Worm (Caenorhabditis elegans): ENCODE data around the gene ZK892.6.

The ZK892.6 gene

DNA sequence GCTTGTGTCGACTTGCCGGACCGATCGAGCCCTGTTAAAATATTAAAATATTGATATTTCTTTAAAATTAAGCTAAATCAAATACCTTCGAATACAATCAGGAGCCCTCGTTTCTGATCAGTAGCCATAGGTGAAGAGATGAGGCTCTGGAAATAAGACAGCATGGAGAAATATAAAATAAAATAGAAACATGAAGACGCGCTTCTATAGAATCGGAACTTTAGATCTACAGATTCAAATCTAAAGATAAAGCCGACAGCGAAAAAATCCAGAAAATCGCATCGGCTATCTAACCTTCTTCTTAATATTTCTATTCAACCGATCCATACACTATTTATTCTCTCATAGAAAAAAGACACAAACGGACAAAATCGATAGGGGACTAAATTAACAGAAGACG, 13.0 kb downstream of the ZK892.6 start, which contains the start of gene dtmk-1:
Gene dtmk-1 (minus strand): TSS at position 146 of the 400 bp plus-strand sequence.
- TF ChIP-seq klf-2 (GFP tag; conservative IDR thresholded peaks at IDR 0.05) = no peak
- TF ChIP-seq tab-1 (GFP tag; IDR thresholded peaks at IDR 0.05) = no peak
- no peak for TF ChIP-seq flt-1 (GFP tag; IDR thresholded peaks at IDR 0.05)
- no peak for TF ChIP-seq ref-1 (GFP tag; conservative IDR thresholded peaks at IDR 0.05)
- no peak for TF ChIP-seq cog-1 (tag; optimal IDR thresholded peaks at IDR 0.05)
- no peak for TF ChIP-seq ztf-23 (GFP tag; IDR thresholded peaks at IDR 0.05)
- TF ChIP-seq med-1 (GFP tag; optimal IDR thresholded peaks at IDR 0.05; ENCODE audit: insufficient read depth) = no peak
- no peak for TF ChIP-seq T22C8.4 (GFP tag; IDR thresholded peaks at IDR 0.05)
- no peak for TF ChIP-seq ztf-29 (GFP tag; IDR thresholded peaks at IDR 0.05)

DNA sequence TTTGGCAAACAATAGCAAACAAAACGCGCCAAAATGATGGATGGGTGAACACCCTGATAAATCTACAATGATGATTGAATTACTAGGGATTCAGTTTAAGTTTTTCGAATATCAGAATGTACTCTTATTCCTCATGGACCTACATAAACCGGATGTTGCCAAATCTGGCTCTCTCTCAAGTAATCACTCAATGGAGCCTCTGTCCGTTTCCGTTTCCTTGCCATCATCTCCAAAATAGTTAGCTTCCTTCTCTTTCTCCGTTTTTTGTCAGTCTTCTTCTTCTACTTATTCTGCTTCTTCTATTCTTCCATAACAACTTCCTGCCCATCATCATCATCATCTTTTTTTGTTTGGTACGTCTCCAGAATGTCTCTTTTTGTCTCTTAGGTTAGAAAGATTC, 14.6 kb downstream of the ZK892.6 start:
- TF ChIP-seq med-1 (GFP tag; optimal IDR thresholded peaks at IDR 0.05; ENCODE audit: insufficient read depth) (no peak), cog-1 (tag; optimal IDR thresholded peaks at IDR 0.05) (no peak), klf-2 (GFP tag; conservative IDR thresholded peaks at IDR 0.05) (no peak), tab-1 (GFP tag; IDR thresholded peaks at IDR 0.05) (no peak), T22C8.4 (GFP tag; IDR thresholded peaks at IDR 0.05) (no peak), ref-1 (GFP tag; conservative IDR thresholded peaks at IDR 0.05) (no peak), flt-1 (GFP tag; IDR thresholded peaks at IDR 0.05) (no peak), ztf-29 (GFP tag; IDR thresholded peaks at IDR 0.05) (no peak), ztf-23 (GFP tag; IDR thresholded peaks at IDR 0.05) (no peak)

ce11 chrII:9963808-9964207, 16.1 kb downstream of the ZK892.6 start:
- TF ChIP-seq tab-1 (GFP tag; IDR thresholded peaks at IDR 0.05) (no peak), ref-1 (GFP tag; conservative IDR thresholded peaks at IDR 0.05) (no peak), flt-1 (GFP tag; IDR thresholded peaks at IDR 0.05) (no peak), ztf-23 (GFP tag; IDR thresholded peaks at IDR 0.05) (no peak), klf-2 (GFP tag; conservative IDR thresholded peaks at IDR 0.05) (no peak), cog-1 (tag; optimal IDR thresholded peaks at IDR 0.05) (no peak), ztf-29 (GFP tag; IDR thresholded peaks at IDR 0.05) (no peak), med-1 (GFP tag; optimal IDR thresholded peaks at IDR 0.05; ENCODE audit: insufficient read depth) (no peak), T22C8.4 (GFP tag; IDR thresholded peaks at IDR 0.05) (no peak)

DNA sequence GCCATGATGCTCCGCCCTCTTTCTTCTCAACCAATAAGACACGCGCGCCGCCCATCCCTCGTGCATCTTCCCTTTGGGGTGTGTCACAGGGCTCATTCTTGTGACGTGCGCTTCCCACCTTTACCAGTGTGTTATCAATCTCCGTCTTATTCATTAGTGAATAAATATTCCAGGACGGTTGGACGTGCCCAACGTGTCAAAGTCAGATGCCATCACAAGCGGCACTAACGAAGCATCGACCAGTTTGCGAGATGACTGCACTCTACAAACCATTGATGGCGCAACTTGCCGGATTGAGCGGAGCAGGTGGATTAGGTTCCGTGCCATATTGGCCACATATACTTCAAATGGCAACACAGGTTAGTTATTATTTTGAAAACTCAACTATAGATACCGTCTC, 19.8 kb downstream of the ZK892.6 start:
- TF ChIP-seq ref-1 (GFP tag; conservative IDR thresholded peaks at IDR 0.05) (no peak), flt-1 (GFP tag; IDR thresholded peaks at IDR 0.05) (no peak), klf-2 (GFP tag; conservative IDR thresholded peaks at IDR 0.05) (no peak), cog-1 (tag; optimal IDR thresholded peaks at IDR 0.05) (no peak), tab-1 (GFP tag; IDR thresholded peaks at IDR 0.05) (no peak), ztf-23 (GFP tag; IDR thresholded peaks at IDR 0.05) (no peak), ztf-29 (GFP tag; IDR thresholded peaks at IDR 0.05) (no peak), med-1 (GFP tag; optimal IDR thresholded peaks at IDR 0.05; ENCODE audit: insufficient read depth) (no peak), T22C8.4 (GFP tag; IDR thresholded peaks at IDR 0.05) (no peak)

DNA sequence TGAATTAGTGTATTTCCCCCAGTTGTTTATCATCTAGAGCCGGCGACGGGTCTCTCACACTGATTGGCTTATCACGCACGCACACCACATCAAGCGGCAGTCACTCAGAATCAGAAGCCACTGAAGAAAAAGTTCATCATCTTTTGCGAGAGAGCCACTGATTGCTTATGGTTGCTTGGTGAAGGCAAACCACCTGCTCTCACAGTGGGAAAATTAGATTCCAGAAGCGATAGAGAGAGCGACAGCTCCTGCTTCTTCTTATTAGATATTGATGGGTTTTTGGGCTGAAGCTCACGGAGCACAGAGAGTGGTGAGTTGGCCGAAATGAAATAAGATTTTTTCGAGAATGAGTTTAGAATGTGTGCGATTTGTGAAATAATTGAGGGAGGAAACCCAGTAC, 23.8 kb downstream of the ZK892.6 start:
- TF ChIP-seq klf-2 (GFP tag; conservative IDR thresholded peaks at IDR 0.05) (no peak), T22C8.4 (GFP tag; IDR thresholded peaks at IDR 0.05) (no peak)

- no peak for TF ChIP-seq flt-1 (GFP tag; IDR thresholded peaks at IDR 0.05)
- no peak for TF ChIP-seq tab-1 (GFP tag; IDR thresholded peaks at IDR 0.05)
- TF ChIP-seq med-1 (GFP tag; optimal IDR thresholded peaks at IDR 0.05; ENCODE audit: insufficient read depth) = no peak
These were observed 25.0 kb downstream of the ZK892.6 start, which contains the start of gene egl-43 for ce11 chrII:9954885-9955284. Gene egl-43 (plus strand): TSS chrII:9955185.

- TF ChIP-seq cog-1 (tag; optimal IDR thresholded peaks at IDR 0.05) = no peak
- TF ChIP-seq ref-1 (GFP tag; conservative IDR thresholded peaks at IDR 0.05) = no peak
- no peak for TF ChIP-seq flt-1 (GFP tag; IDR thresholded peaks at IDR 0.05)
- TF ChIP-seq T22C8.4 (GFP tag; IDR thresholded peaks at IDR 0.05) = no peak
- TF ChIP-seq med-1 (GFP tag; optimal IDR thresholded peaks at IDR 0.05; ENCODE audit: insufficient read depth) = no peak
- no peak for TF ChIP-seq ztf-23 (GFP tag; IDR thresholded peaks at IDR 0.05)
- no peak for TF ChIP-seq ztf-29 (GFP tag; IDR thresholded peaks at IDR 0.05)
These were observed 28.1 kb downstream of the ZK892.6 start for ce11 chrII:9951846-9952245.

ce11 chrII:9948662-9949061, 31.3 kb downstream of the ZK892.6 start:
- TF ChIP-seq tab-1 (GFP tag; IDR thresholded peaks at IDR 0.05) (no peak), klf-2 (GFP tag; conservative IDR thresholded peaks at IDR 0.05) (no peak), ztf-23 (GFP tag; IDR thresholded peaks at IDR 0.05) (no peak), med-1 (GFP tag; optimal IDR thresholded peaks at IDR 0.05; ENCODE audit: insufficient read depth) (no peak)

DNA sequence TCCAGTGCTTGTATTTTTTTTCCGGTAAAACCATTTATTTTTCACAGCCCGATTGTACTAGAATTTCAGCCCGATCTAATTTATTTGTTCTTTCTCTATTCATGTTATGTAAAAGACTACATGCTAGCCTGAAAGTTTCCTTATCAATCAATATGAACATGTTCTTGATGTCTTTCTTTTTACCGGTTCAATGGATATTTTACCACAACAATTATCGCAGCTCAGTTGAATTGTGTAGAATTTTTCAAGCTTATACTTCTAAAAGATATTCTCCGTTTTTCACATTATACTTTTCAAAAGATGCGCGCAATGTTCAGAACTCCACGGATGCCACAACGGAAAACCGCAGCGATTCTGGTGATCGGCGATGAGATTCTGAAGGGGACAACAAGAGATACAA, 36.1 kb downstream of the ZK892.6 start, which contains the start of gene flad-1:
Gene flad-1 (plus strand): TSS at position 301 of the 400 bp plus-strand sequence.
- TF ChIP-seq ztf-23 (GFP tag; IDR thresholded peaks at IDR 0.05) (no peak), klf-2 (GFP tag; conservative IDR thresholded peaks at IDR 0.05) (no peak), ref-1 (GFP tag; conservative IDR thresholded peaks at IDR 0.05) (no peak), flt-1 (GFP tag; IDR thresholded peaks at IDR 0.05) (no peak), tab-1 (GFP tag; IDR thresholded peaks at IDR 0.05) (no peak)

DNA sequence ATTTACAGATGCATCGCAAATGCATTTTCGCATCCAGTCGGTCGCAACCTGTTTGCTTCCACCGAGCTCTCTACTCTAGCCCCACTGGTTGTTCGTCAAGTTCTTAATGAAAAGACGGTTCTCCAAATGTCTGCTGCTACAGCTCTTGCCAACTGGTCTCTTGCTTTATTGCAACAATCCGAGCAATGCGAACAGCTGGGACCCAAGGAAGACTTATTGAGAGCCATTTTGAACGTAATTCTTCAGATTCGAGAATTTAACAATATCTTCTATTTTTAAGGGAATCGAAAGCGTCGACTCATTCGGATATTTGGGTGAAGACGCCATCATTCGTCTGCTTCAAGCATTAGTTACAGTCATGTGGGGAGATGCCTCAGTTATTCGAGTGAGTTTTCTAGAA, 36.7 kb downstream of the ZK892.6 start:
- TF ChIP-seq flt-1 (GFP tag; IDR thresholded peaks at IDR 0.05) (no peak), cog-1 (tag; optimal IDR thresholded peaks at IDR 0.05) (no peak), klf-2 (GFP tag; conservative IDR thresholded peaks at IDR 0.05) (no peak), ztf-29 (GFP tag; IDR thresholded peaks at IDR 0.05) (no peak), ztf-23 (GFP tag; IDR thresholded peaks at IDR 0.05) (no peak), tab-1 (GFP tag; IDR thresholded peaks at IDR 0.05) (no peak), ref-1 (GFP tag; conservative IDR thresholded peaks at IDR 0.05) (no peak), T22C8.4 (GFP tag; IDR thresholded peaks at IDR 0.05) (no peak), med-1 (GFP tag; optimal IDR thresholded peaks at IDR 0.05; ENCODE audit: insufficient read depth) (no peak)

- TF ChIP-seq ztf-23 (GFP tag; IDR thresholded peaks at IDR 0.05) (peak; percentile 69; the same call in 1 of the 2 replicates), ztf-29 (GFP tag; IDR thresholded peaks at IDR 0.05) (peak; percentile 54; the same call in 1 of the 2 replicates), ref-1 (GFP tag; conservative IDR thresholded peaks at IDR 0.05) (no peak), med-1 (GFP tag; optimal IDR thresholded peaks at IDR 0.05; ENCODE audit: insufficient read depth) (no peak), T22C8.4 (GFP tag; IDR thresholded peaks at IDR 0.05) (no peak), tab-1 (GFP tag; IDR thresholded peaks at IDR 0.05) (no peak; the same call in 1 of the 2 replicates), cog-1 (tag; optimal IDR thresholded peaks at IDR 0.05) (peak; percentile 64), klf-2 (GFP tag; conservative IDR thresholded peaks at IDR 0.05) (peak; percentile 73), flt-1 (GFP tag; IDR thresholded peaks at IDR 0.05) (peak; percentile 74; the same call in 1 of the 2 replicates)
These were observed 39.5 kb downstream of the ZK892.6 start, which contains the start of gene ufd-3 for ce11 chrII:9940430-9940829. Gene ufd-3 (plus strand): TSS chrII:9940753.
